Worm (Caenorhabditis elegans): ENCODE measurements around the gene lgx-1.

The lgx-1 gene

ce11 chrX:5475164-5475576 lies 63.1 kb downstream of the lgx-1 start (continued):
- peak; percentile 34 to 44 for TF ChIP-seq lsy-2 (tag; optimal IDR thresholded peaks at IDR 0.05)
- peak; percentile 74 for TF ChIP-seq dmd-6 (GFP tag; IDR thresholded peaks at IDR 0.05)
- no peak for TF ChIP-seq nhr-237 (tag; optimal IDR thresholded peaks at IDR 0.05)
- TF ChIP-seq attf-4 (tag; optimal IDR thresholded peaks at IDR 0.05), result peak; percentile 36
- no peak for TF ChIP-seq ceh-44 (GFP tag; IDR thresholded peaks at IDR 0.05)
- peak; percentile 22 for TF ChIP-seq jun-1 (tag; optimal IDR thresholded peaks at IDR 0.05)
- TF ChIP-seq ceh-28 (tag; optimal IDR thresholded peaks at IDR 0.05), result no peak
- no peak for TF ChIP-seq lin-29 (GFP tag; IDR thresholded peaks at IDR 0.05)
- no peak for TF ChIP-seq nhr-102 (tag; optimal IDR thresholded peaks at IDR 0.05)
- TF ChIP-seq R02D3.7 (tag; optimal IDR thresholded peaks at IDR 0.05), result no peak
- TF ChIP-seq ZK337.2 (GFP tag; IDR thresholded peaks at IDR 0.05), result no peak
- no peak for TF ChIP-seq unc-39 (tag; optimal IDR thresholded peaks at IDR 0.05)
- TF ChIP-seq php-3 (GFP tag; IDR thresholded peaks at IDR 0.05), result no peak
- TF ChIP-seq hif-1 (tag; optimal IDR thresholded peaks at IDR 0.05), result no peak
- TF ChIP-seq daf-19 (GFP tag; conservative IDR thresholded peaks at IDR 0.05), result no peak
